Fruit fly (Drosophila melanogaster) whole organism, embryonic: ENCODE results near the gene CG9992.

Experiments
- Atf3 ChIP-seq: fragments of 200-800 bp; sonication (Bioruptor generic); optimal IDR thresholded peaks from 3 replicates; lab custom pipeline; 2016; ENCODE audit warnings: missing biosample characterization, missing genetic modification characterization
- Bteb2 ChIP-seq: fragments of 200-800 bp; sonication (Bioruptor generic); optimal IDR thresholded peaks from 2 replicates; lab custom pipeline; 2016; ENCODE audit warnings: missing biosample characterization, missing genetic modification characterization
- CG10274 ChIP-seq: fragments of 200-800 bp; sonication (Bioruptor generic); optimal IDR thresholded peaks from 3 replicates; lab custom pipeline; 2017; ENCODE audit warnings: missing biosample characterization, mild to moderate bottlenecking, missing genetic modification characterization
- CG10654 ChIP-seq: fragments of 200-800 bp; sonication (Bioruptor generic); optimal IDR thresholded peaks from 2 replicates; lab custom pipeline; 2016; ENCODE audit warnings: missing biosample characterization, missing genetic modification characterization
- CG10979 ChIP-seq: fragments of 200-800 bp; sonication (Bioruptor generic); optimal IDR thresholded peaks from 2 replicates; lab custom pipeline; 2018; ENCODE audit warnings: missing biosample characterization, mild to moderate bottlenecking, missing genetic modification characterization, moderate library complexity
- CG11398 ChIP-seq: fragments of 200-800 bp; sonication (Bioruptor generic); optimal IDR thresholded peaks from 2 replicates; lab custom pipeline; 2016; ENCODE audit warnings: missing biosample characterization, missing genetic modification characterization
- CG12659 ChIP-seq: fragments of 200-800 bp; sonication (Bioruptor generic); optimal IDR thresholded peaks from 3 replicates; lab custom pipeline; 2017; ENCODE audit warnings: mild to moderate bottlenecking, missing biosample characterization, missing genetic modification reagents, missing genetic modification characterization
- CG12744 ChIP-seq: fragments of 200-800 bp; sonication (Bioruptor generic); optimal IDR thresholded peaks from 2 replicates; lab custom pipeline; 2016; ENCODE audit warnings: missing biosample characterization, missing genetic modification characterization
- CG17361 ChIP-seq: fragments of 200-800 bp; sonication (Bioruptor generic); IDR thresholded peaks from 3 replicates; pipeline ENCODE4 v1.3.6; 2022; ENCODE audit warnings: missing biosample characterization, missing genetic modification characterization
- CG17912 ChIP-seq: fragments of 200-800 bp; sonication (Bioruptor generic); optimal IDR thresholded peaks from 2 replicates; lab custom pipeline; 2018; ENCODE audit warnings: missing biosample characterization, mild to moderate bottlenecking, missing genetic modification characterization
- CG2678 ChIP-seq: fragments of 200-800 bp; sonication (Bioruptor generic); optimal IDR thresholded peaks from 3 replicates; lab custom pipeline; 2019; ENCODE audit warnings: missing biosample characterization, mild to moderate bottlenecking, missing genetic modification characterization, moderate library complexity
- CG31388 ChIP-seq: fragments of 200-800 bp; sonication (Bioruptor generic); optimal IDR thresholded peaks from 2 replicates; lab custom pipeline; 2016; ENCODE audit warnings: missing biosample characterization, missing genetic modification characterization
- CG3163 ChIP-seq: fragments of 200-800 bp; sonication (Bioruptor generic); optimal IDR thresholded peaks from 3 replicates; lab custom pipeline; 2016; ENCODE audit warnings: missing biosample characterization, missing genetic modification characterization
- CG32532 ChIP-seq: fragments of 200-800 bp; sonication (Bioruptor generic); IDR thresholded peaks from 2 replicates; pipeline ENCODE4 v1.3.6; 2022; ENCODE audit warnings: missing biosample characterization, missing genetic modification characterization
- CG3838 ChIP-seq: fragments of 200-800 bp; sonication (Bioruptor generic); optimal IDR thresholded peaks from 3 replicates; lab custom pipeline; 2016; ENCODE audit warnings: missing biosample characterization, missing genetic modification characterization
- CG7357 ChIP-seq: fragments of 200-800 bp; sonication (Bioruptor generic); IDR thresholded peaks from 3 replicates; pipeline ENCODE4 v1.3.6; 2022; ENCODE audit warnings: missing biosample characterization, missing genetic modification characterization
- CG8924 ChIP-seq: fragments of 200-800 bp; optimal IDR thresholded peaks from 3 replicates; lab custom pipeline; 2019; ENCODE audit warnings: missing biosample characterization, mild to moderate bottlenecking, missing genetic modification characterization, moderate library complexity
- Chrac-16 ChIP-seq: fragments of 200-800 bp; sonication (Bioruptor generic); optimal IDR thresholded peaks from 3 replicates; lab custom pipeline; 2016; ENCODE audit warnings: missing biosample characterization, missing genetic modification characterization
- CkIIα-i1 ChIP-seq: fragments of 200-800 bp; sonication (Bioruptor generic); IDR thresholded peaks from 2 replicates; pipeline ENCODE4 v1.3.6; 2022; ENCODE audit warnings: missing biosample characterization, missing genetic modification characterization
- D19B ChIP-seq: fragments of 200-800 bp; sonication (Bioruptor generic); optimal IDR thresholded peaks from 2 replicates; lab custom pipeline; 2017; ENCODE audit warnings: missing biosample characterization, mild to moderate bottlenecking, missing genetic modification characterization
- Doc3 ChIP-seq: fragments of 200-800 bp; sonication (Bioruptor generic); IDR thresholded peaks from 3 replicates; pipeline ENCODE4 v1.3.6; 2022; ENCODE audit warnings: missing biosample characterization, missing genetic modification characterization; ENCODE audit not compliant: partially characterized antibody
- Dp ChIP-seq: fragments of 200-800 bp; sonication (Bioruptor generic); optimal IDR thresholded peaks from 2 replicates; lab custom pipeline; 2018; ENCODE audit warnings: missing biosample characterization, mild to moderate bottlenecking, missing genetic modification characterization, moderate library complexity
- E2f1 ChIP-seq: fragments of 200-800 bp; sonication (Bioruptor generic); IDR thresholded peaks from 2 replicates; pipeline ENCODE4 v1.3.6; 2022; ENCODE audit warnings: missing biosample characterization, missing genetic modification characterization
- Ets65A ChIP-seq: fragments of 200-800 bp; sonication (Bioruptor generic); peaks from one replicate; lab custom pipeline; 2016; ENCODE audit warnings: missing biosample characterization, missing genetic modification characterization
- HLH54F ChIP-seq: fragments of 200-800 bp; sonication (Bioruptor generic); optimal IDR thresholded peaks from 3 replicates; lab custom pipeline; 2016; ENCODE audit warnings: missing biosample characterization, missing genetic modification characterization
- Hand ChIP-seq: fragments of 200-800 bp; sonication (Bioruptor generic); optimal IDR thresholded peaks from 2 replicates; lab custom pipeline; 2017; ENCODE audit warnings: mild to moderate bottlenecking, missing biosample characterization, missing genetic modification reagents, missing genetic modification characterization
- NC2β ChIP-seq: fragments of 200-800 bp; sonication (Bioruptor generic); optimal IDR thresholded peaks from 2 replicates; lab custom pipeline; 2016; ENCODE audit warnings: missing biosample characterization, missing genetic modification characterization
- Opbp ChIP-seq: fragments of 200-800 bp; sonication (Bioruptor generic); IDR thresholded peaks from 3 replicates; pipeline ENCODE4 v1.3.6; 2022; ENCODE audit warnings: missing biosample characterization, missing genetic modification characterization; ENCODE audit not compliant: partially characterized antibody
- Optix ChIP-seq: fragments of 200-800 bp; sonication (Bioruptor generic); IDR thresholded peaks from 3 replicates; pipeline ENCODE4 v1.3.6; 2022; ENCODE audit warnings: missing biosample characterization, missing genetic modification characterization
- Rx ChIP-seq: fragments of 200-800 bp; sonication (Bioruptor generic); IDR thresholded peaks from 2 replicates; pipeline ENCODE4 v1.3.6; 2022; ENCODE audit warnings: missing biosample characterization, missing genetic modification characterization
- Sry-β ChIP-seq: fragments of 200-800 bp; sonication (Bioruptor generic); optimal IDR thresholded peaks from 2 replicates; lab custom pipeline; 2018; ENCODE audit warnings: missing biosample characterization, mild to moderate bottlenecking, missing genetic modification characterization, moderate library complexity
- amos ChIP-seq: fragments of 200-800 bp; sonication (Bioruptor generic); IDR thresholded peaks from 2 replicates; pipeline ENCODE4 v1.3.6; 2022; ENCODE audit warnings: missing biosample characterization, missing genetic modification characterization; ENCODE audit not compliant: partially characterized antibody
- ase ChIP-seq: fragments of 200-800 bp; sonication (Bioruptor generic); IDR thresholded peaks from 3 replicates; pipeline ENCODE4 v1.3.6; 2022; ENCODE audit warnings: missing biosample characterization, missing genetic modification characterization
- bowl ChIP-seq: fragments of 200-800 bp; sonication (Bioruptor generic); IDR thresholded peaks from 2 replicates; pipeline ENCODE4 v1.3.6; 2022; ENCODE audit warnings: missing biosample characterization, missing genetic modification characterization
- cwo ChIP-seq: fragments of 200-800 bp; sonication (Bioruptor generic); optimal IDR thresholded peaks from 3 replicates; lab custom pipeline; 2017; ENCODE audit warnings: missing biosample characterization, missing genetic modification characterization, mild to moderate bottlenecking, moderate library complexity, missing genetic modification reagents
- disco-r ChIP-seq: fragments of 200-800 bp; sonication (Bioruptor generic); optimal IDR thresholded peaks from 2 replicates; lab custom pipeline; 2016; ENCODE audit warnings: missing biosample characterization, missing genetic modification characterization
- dm ChIP-seq: fragments of 200-800 bp; sonication (Bioruptor generic); optimal IDR thresholded peaks from 3 replicates; lab custom pipeline; 2016; ENCODE audit warnings: missing biosample characterization, missing genetic modification characterization
- emc ChIP-seq: fragments of 200-800 bp; sonication (Bioruptor generic); optimal IDR thresholded peaks from 2 replicates; lab custom pipeline; 2016; ENCODE audit warnings: missing biosample characterization, missing genetic modification characterization
- lbe ChIP-seq: fragments of 200-800 bp; sonication (Bioruptor generic); optimal IDR thresholded peaks from 2 replicates; lab custom pipeline; 2016; ENCODE audit warnings: missing biosample characterization, mild to moderate bottlenecking, missing genetic modification characterization
- luna ChIP-seq: fragments of 200-800 bp; sonication (Bioruptor generic); optimal IDR thresholded peaks from 2 replicates; lab custom pipeline; 2016; ENCODE audit warnings: missing biosample characterization, missing genetic modification characterization
- mam ChIP-seq: fragments of 200-800 bp; sonication (Bioruptor generic); optimal IDR thresholded peaks from 3 replicates; lab custom pipeline; 2016; ENCODE audit warnings: missing biosample characterization, missing genetic modification characterization
- nom ChIP-seq: fragments of 200-800 bp; sonication (Bioruptor generic); optimal IDR thresholded peaks from 2 replicates; lab custom pipeline; 2017; ENCODE audit warnings: missing biosample characterization, missing genetic modification characterization, mild to moderate bottlenecking, moderate library complexity, missing genetic modification reagents
- pros ChIP-seq: fragments of 200-800 bp; sonication (Bioruptor generic); optimal IDR thresholded peaks from 3 replicates; lab custom pipeline; 2019; ENCODE audit warnings: missing biosample characterization, mild to moderate bottlenecking, missing genetic modification characterization, moderate library complexity
- trem ChIP-seq: fragments of 200-800 bp; optimal IDR thresholded peaks from 3 replicates; lab custom pipeline; 2019; ENCODE audit warnings: missing biosample characterization, mild to moderate bottlenecking, missing genetic modification characterization, moderate library complexity
- ttk ChIP-seq: fragments of 200-800 bp; sonication (Bioruptor generic); IDR thresholded peaks from 2 replicates; pipeline ENCODE4 v2.1.2; 2022; ENCODE audit warnings: missing biosample characterization, missing genetic modification characterization
- tup ChIP-seq: fragments of 200-800 bp; sonication (Bioruptor generic); optimal IDR thresholded peaks from 2 replicates; lab custom pipeline; 2016; ENCODE audit warnings: missing biosample characterization, mild to moderate bottlenecking, missing genetic modification characterization, moderate library complexity
- zen ChIP-seq: fragments of 200-800 bp; sonication (Bioruptor generic); optimal IDR thresholded peaks from 3 replicates; lab custom pipeline; 2018; ENCODE audit warnings: missing biosample characterization, mild to moderate bottlenecking, missing genetic modification characterization, moderate library complexity
- zen2 ChIP-seq: fragments of 200-800 bp; sonication (Bioruptor generic); IDR thresholded peaks from 3 replicates; pipeline ENCODE4 v1.3.6; 2022; ENCODE audit warnings: missing biosample characterization, missing genetic modification characterization; ENCODE audit not compliant: partially characterized antibody
- zfh2 ChIP-seq: fragments of 200-800 bp; sonication (Bioruptor generic); optimal IDR thresholded peaks from 2 replicates; lab custom pipeline; 2016; ENCODE audit warnings: missing biosample characterization, missing genetic modification characterization

CG9992 gene

dm6 chrX:16358670-16359320 lies 25.9 kb downstream of the CG9992 start, which contains the start of the genes U2af50 and PIG-Q (continued):
- TF ChIP-seq luna (GFP tag; lab: Kevin White, UChicago) (peak; percentile 17), Optix (GFP tag; lab: Robert Waterston, UW) (no peak; the same call in 2 of the 3 replicates), CG12659 (GFP tag; lab: Kevin White, UChicago) (peak; percentile 95), CG32532 (GFP tag; lab: Robert Waterston, UW) (peak; percentile 94), tup (GFP tag; lab: Kevin White, UChicago) (peak; percentile 9), CkIIα-i1 (no peak), CG10979 (peak; percentile 92), pros (GFP tag; lab: Kevin White, UChicago) (peak; percentile 18), mam (GFP tag; lab: Kevin White, UChicago) (peak; percentile 77), Ets65A (peak; percentile 83), Atf3 (GFP tag; lab: Kevin White, UChicago) (peak; percentile 51), CG31388 (GFP tag; lab: Kevin White, UChicago) (peak; percentile 76), dm (GFP tag; lab: Kevin White, UChicago) (peak; percentile 29), zfh2 (GFP tag; lab: Kevin White, UChicago) (peak; percentile 67), ase (GFP tag; lab: Robert Waterston, UW) (peak; percentile 84), nom (GFP tag; lab: Kevin White, UChicago) (peak; percentile 78), disco-r (GFP tag; lab: Kevin White, UChicago) (peak; percentile 15), lbe (GFP tag; lab: Kevin White, UChicago) (peak; percentile 78), Opbp (GFP tag; lab: Robert Waterston, UW) (0 out of 3 replicates have a peak, but pooled peaks have one; percentile 34), emc (GFP tag; lab: Kevin White, UChicago) (no peak), amos (GFP tag; lab: Robert Waterston, UW) (peak; percentile 52; the same call in 1 of the 2 replicates), Bteb2 (GFP tag; lab: Kevin White, UChicago) (peak; percentile 37), CG10274 (GFP tag; lab: Kevin White, UChicago) (peak; percentile 70), CG7357 (peak; percentile 85), CG3163 (GFP tag; lab: Kevin White, UChicago) (peak; percentile 32), CG10654 (GFP tag; lab: Kevin White, UChicago) (peak; percentile 91), CG11398 (GFP tag; lab: Kevin White, UChicago) (peak; percentile 30), D19B (GFP tag; lab: Kevin White, UChicago) (peak; percentile 80), Dp (peak; percentile 17), CG17361 (GFP tag; lab: Robert Waterston, UW) (peak; percentile 97), CG3838 (peak; percentile 60), Chrac-16 (GFP tag; lab: Kevin White, UChicago) (peak; percentile 89), zen2 (no peak), cwo (peak; percentile 84), E2f1 (GFP tag; lab: Robert Waterston, UW) (peak; percentile 92; the same call in 1 of the 2 replicates), zen (tag; lab: Kevin White, UChicago) (peak; percentile 95), Rx (GFP tag; lab: Robert Waterston, UW) (no peak; the same call in 1 of the 2 replicates), Doc3 (no peak), ttk (GFP tag; lab: Robert Waterston, UW) (no peak; the same call in 1 of the 2 replicates), Sry-β (GFP tag; lab: Kevin White, UChicago) (peak; percentile 66), CG2678 (tag; lab: Kevin White, UChicago) (peak; percentile 95), Hand (GFP tag; lab: Kevin White, UChicago) (peak; percentile 81), HLH54F (peak; percentile 45), CG12744 (GFP tag; lab: Kevin White, UChicago) (no peak), NC2β (GFP tag; lab: Kevin White, UChicago) (peak; percentile 36), bowl (GFP tag; lab: Robert Waterston, UW) (peak; percentile 64; the same call in 1 of the 2 replicates), CG17912 (GFP tag; lab: Kevin White, UChicago) (peak; percentile 68), trem (tag; lab: Kevin White, UChicago) (peak; percentile 94), CG8924 (peak; percentile 95)
